Fruit fly (Drosophila melanogaster) whole organism, prepupa: Measurements from ENCODE around the gene alpha-Est9.

Source experiments
- Blimp-1 ChIP-seq: fragments of 200-800 bp; sonication (Bioruptor generic); optimal IDR thresholded peaks from 3 replicates; lab custom pipeline; 2017; ENCODE audit warnings: missing biosample characterization, missing genetic modification characterization, mild to moderate bottlenecking, moderate library complexity, missing genetic modification reagents
- CG10631 ChIP-seq: fragments of 200-800 bp; sonication (Bioruptor generic); optimal IDR thresholded peaks from 2 replicates; lab custom pipeline; 2016; ENCODE audit warnings: missing biosample characterization, missing genetic modification characterization
- CG10669 ChIP-seq: fragments of 200-800 bp; sonication (Bioruptor generic); optimal IDR thresholded peaks from 3 replicates; lab custom pipeline; 2018; ENCODE audit warnings: missing biosample characterization, mild to moderate bottlenecking, missing genetic modification characterization, moderate library complexity
- CG11762 ChIP-seq: fragments of 200-800 bp; sonication (Bioruptor generic); optimal IDR thresholded peaks from 3 replicates; lab custom pipeline; 2016; ENCODE audit warnings: missing biosample characterization, missing genetic modification characterization; ENCODE audit not compliant: insufficient read depth
- CG15336 ChIP-seq: fragments of 200-800 bp; sonication (Bioruptor generic); IDR thresholded peaks from 2 replicates; pipeline ENCODE4 v1.3.6; 2022; ENCODE audit warnings: missing biosample characterization, missing genetic modification characterization
- CG1621 ChIP-seq: fragments of 200-800 bp; sonication (Bioruptor generic); optimal IDR thresholded peaks from 3 replicates; lab custom pipeline; 2018; ENCODE audit warnings: missing biosample characterization, mild to moderate bottlenecking, missing genetic modification characterization
- CG16779 ChIP-seq: fragments of 200-800 bp; sonication (Bioruptor generic); optimal IDR thresholded peaks from 3 replicates; lab custom pipeline; 2017; ENCODE audit warnings: missing biosample characterization, mild to moderate bottlenecking, missing genetic modification characterization
- CG3032 ChIP-seq: fragments of 200-800 bp; optimal IDR thresholded peaks from 2 replicates; lab custom pipeline; 2019; ENCODE audit warnings: missing biosample characterization, mild to moderate bottlenecking, missing genetic modification characterization, moderate library complexity
- CG31627 ChIP-seq: fragments of 200-800 bp; sonication (Bioruptor generic); optimal IDR thresholded peaks from 3 replicates; lab custom pipeline; 2016; ENCODE audit warnings: missing biosample characterization, missing genetic modification characterization
- CG32006 ChIP-seq: fragments of 200-800 bp; sonication (Bioruptor generic); optimal IDR thresholded peaks from 3 replicates; lab custom pipeline; 2017; ENCODE audit warnings: missing biosample characterization, mild to moderate bottlenecking, missing genetic modification characterization
- CG34406 ChIP-seq: fragments of 200-800 bp; sonication (Bioruptor generic); optimal IDR thresholded peaks from 3 replicates; lab custom pipeline; 2016; ENCODE audit warnings: missing biosample characterization, missing genetic modification characterization
- CG3919 ChIP-seq: fragments of 200-800 bp; sonication (Bioruptor generic); optimal IDR thresholded peaks from 3 replicates; lab custom pipeline; 2016; ENCODE audit warnings: missing biosample characterization, missing genetic modification characterization
- CG6792 ChIP-seq: fragments of 200-800 bp; sonication (Bioruptor generic); optimal IDR thresholded peaks from 3 replicates; lab custom pipeline; 2016; ENCODE audit warnings: missing biosample characterization, missing genetic modification characterization
- CG6808 ChIP-seq: fragments of 200-800 bp; sonication (Bioruptor generic); optimal IDR thresholded peaks from 3 replicates; lab custom pipeline; 2017; ENCODE audit warnings: missing biosample characterization, missing genetic modification characterization, mild to moderate bottlenecking, moderate library complexity, missing genetic modification reagents
- CG6854 ChIP-seq: fragments of 200-800 bp; sonication (Bioruptor generic); optimal IDR thresholded peaks from 2 replicates; lab custom pipeline; 2017; ENCODE audit warnings: missing biosample characterization, mild to moderate bottlenecking, missing genetic modification characterization
- CG7368 ChIP-seq: fragments of 200-800 bp; sonication (Bioruptor generic); optimal IDR thresholded peaks from 3 replicates; lab custom pipeline; 2016; ENCODE audit warnings: missing biosample characterization, missing genetic modification characterization
- CG8119 ChIP-seq: fragments of 200-800 bp; sonication (Bioruptor generic); IDR thresholded peaks from 3 replicates; pipeline ENCODE4 v1.3.6; 2022; ENCODE audit warnings: missing biosample characterization, missing genetic modification characterization
- CG8319 ChIP-seq: fragments of 200-800 bp; sonication (Bioruptor generic); optimal IDR thresholded peaks from 3 replicates; lab custom pipeline; 2016; ENCODE audit warnings: missing biosample characterization, missing genetic modification characterization
- CG8632 ChIP-seq: fragments of 200-800 bp; sonication (Bioruptor generic); optimal IDR thresholded peaks from 3 replicates; lab custom pipeline; 2016; ENCODE audit warnings: missing biosample characterization, missing genetic modification characterization
- Eip78C ChIP-seq: fragments of 200-800 bp; sonication (Bioruptor generic); peaks from one replicate; lab custom pipeline; 2016; ENCODE audit warnings: missing biosample characterization, missing genetic modification characterization
- Eip93F ChIP-seq: fragments of 200-800 bp; sonication (Bioruptor generic); optimal IDR thresholded peaks from 2 replicates; lab custom pipeline; 2016; ENCODE audit warnings: missing biosample characterization, mild to moderate bottlenecking, missing genetic modification characterization
- Ets21C ChIP-seq: fragments of 200-800 bp; sonication (Bioruptor generic); optimal IDR thresholded peaks from 3 replicates; lab custom pipeline; 2016; ENCODE audit warnings: missing biosample characterization, missing genetic modification characterization
- Ets96B ChIP-seq: fragments of 200-800 bp; optimal IDR thresholded peaks from 2 replicates; lab custom pipeline; 2019; ENCODE audit warnings: missing biosample characterization, mild to moderate bottlenecking, missing genetic modification characterization, moderate library complexity
- Gug ChIP-seq: fragments of 200-800 bp; sonication (Bioruptor generic); IDR thresholded peaks from 2 replicates; pipeline ENCODE4 v1.3.6; 2022; ENCODE audit warnings: missing biosample characterization, missing genetic modification characterization
- Hr38 ChIP-seq: sonication (Bioruptor generic); optimal IDR thresholded peaks from 2 replicates; lab custom pipeline; 2016; ENCODE audit warnings: missing biosample characterization, missing genetic modification characterization
- Hr39 ChIP-seq: fragments of 200-800 bp; sonication (Bioruptor generic); optimal IDR thresholded peaks from 2 replicates; lab custom pipeline; 2016; ENCODE audit warnings: missing biosample characterization, missing genetic modification characterization
- Hr4 ChIP-seq: fragments of 200-800 bp; sonication (Bioruptor generic); optimal IDR thresholded peaks from 3 replicates; lab custom pipeline; 2016; ENCODE audit warnings: missing biosample characterization, missing genetic modification characterization
- Lpt ChIP-seq: fragments of 200-800 bp; sonication (Bioruptor generic); optimal IDR thresholded peaks from 3 replicates; lab custom pipeline; 2016; ENCODE audit warnings: missing biosample characterization, missing genetic modification characterization
- OdsH ChIP-seq: fragments of 200-800 bp; sonication (Bioruptor generic); optimal IDR thresholded peaks from 3 replicates; lab custom pipeline; 2016; ENCODE audit warnings: missing biosample characterization, missing genetic modification characterization
- Smox ChIP-seq: fragments of 200-800 bp; sonication (Bioruptor generic); optimal IDR thresholded peaks from 3 replicates; lab custom pipeline; 2016; ENCODE audit warnings: missing biosample characterization, missing genetic modification characterization
- Sox102F ChIP-seq: fragments of 200-800 bp; sonication (Bioruptor generic); optimal IDR thresholded peaks from 2 replicates; lab custom pipeline; 2016; ENCODE audit warnings: missing biosample characterization, mild to moderate bottlenecking, missing genetic modification characterization
- Sox14 ChIP-seq: fragments of 200-800 bp; sonication (Bioruptor generic); optimal IDR thresholded peaks from 3 replicates; lab custom pipeline; 2016; ENCODE audit warnings: missing biosample characterization, missing genetic modification characterization
- Sox15 ChIP-seq: fragments of 200-800 bp; sonication (Bioruptor generic); optimal IDR thresholded peaks from 3 replicates; lab custom pipeline; 2016; ENCODE audit warnings: missing biosample characterization, missing genetic modification characterization
- achi ChIP-seq: fragments of 200-800 bp; sonication (Bioruptor generic); optimal IDR thresholded peaks from 3 replicates; lab custom pipeline; 2016; ENCODE audit warnings: missing biosample characterization, missing genetic modification characterization
- cyc ChIP-seq: fragments of 200-800 bp; sonication (Bioruptor generic); optimal IDR thresholded peaks from 3 replicates; lab custom pipeline; 2016; ENCODE audit warnings: missing biosample characterization, missing genetic modification characterization
- dsx ChIP-seq: fragments of 200-800 bp; optimal IDR thresholded peaks from 3 replicates; lab custom pipeline; 2019; ENCODE audit warnings: missing biosample characterization, mild to moderate bottlenecking, missing genetic modification characterization, moderate library complexity; ENCODE audit not compliant: poor library complexity, severe bottlenecking
- eg ChIP-seq: fragments of 200-800 bp; sonication (Bioruptor generic); IDR thresholded peaks from 3 replicates; pipeline ENCODE4 v1.3.6; 2022; ENCODE audit warnings: missing biosample characterization, missing genetic modification characterization
- esn ChIP-seq: fragments of 200-800 bp; sonication (Bioruptor generic); optimal IDR thresholded peaks from 2 replicates; lab custom pipeline; 2016; ENCODE audit warnings: missing biosample characterization, mild to moderate bottlenecking, missing genetic modification characterization, moderate library complexity
- fd59A ChIP-seq: fragments of 200-800 bp; sonication (Bioruptor generic); optimal IDR thresholded peaks from 2 replicates; lab custom pipeline; 2017; ENCODE audit warnings: missing biosample characterization, mild to moderate bottlenecking, missing genetic modification characterization, missing genetic modification reagents
- fd85E ChIP-seq: fragments of 200-800 bp; sonication (Bioruptor generic); optimal IDR thresholded peaks from 3 replicates; lab custom pipeline; 2016; ENCODE audit warnings: missing biosample characterization, missing genetic modification characterization
- fkh ChIP-seq: fragments of 200-800 bp; sonication (Bioruptor generic); optimal IDR thresholded peaks from 3 replicates; lab custom pipeline; 2017; ENCODE audit warnings: missing biosample characterization, mild to moderate bottlenecking, missing genetic modification characterization, moderate library complexity
- lz ChIP-seq: fragments of 200-800 bp; sonication (Bioruptor generic); optimal IDR thresholded peaks from 3 replicates; lab custom pipeline; 2016; ENCODE audit warnings: missing biosample characterization, missing genetic modification characterization
- net ChIP-seq: fragments of 200-800 bp; sonication (Bioruptor generic); optimal IDR thresholded peaks from 3 replicates; lab custom pipeline; 2016; ENCODE audit warnings: missing biosample characterization, missing genetic modification characterization
- salr ChIP-seq, 2 experiments: fragments of 200-800 bp; sonication (Bioruptor generic); optimal IDR thresholded peaks; 3 replicates each; lab custom pipeline; 2016 to 2018; ENCODE audit warnings: missing biosample characterization in 2 of 2, missing genetic modification characterization in 2 of 2, mild to moderate bottlenecking in 1 of 2
- spab ChIP-seq: fragments of 200-800 bp; sonication (Bioruptor generic); optimal IDR thresholded peaks from 2 replicates; lab custom pipeline; 2017; ENCODE audit warnings: missing biosample characterization, mild to moderate bottlenecking, missing genetic modification characterization, missing genetic modification reagents
- ss ChIP-seq, 2 experiments: fragments of 200-800 bp; sonication (Bioruptor generic); optimal IDR thresholded peaks; 2 replicates in 1 of 2; 3 replicates in 1 of 2; lab custom pipeline; 2017 to 2018; ENCODE audit warnings: mild to moderate bottlenecking in 2 of 2, missing biosample characterization in 2 of 2, missing genetic modification characterization in 2 of 2, moderate library complexity in 1 of 2
- svp ChIP-seq: fragments of 200-800 bp; sonication (Bioruptor generic); peaks from one replicate; lab custom pipeline; 2016; ENCODE audit warnings: missing biosample characterization, missing genetic modification characterization
- topi ChIP-seq: fragments of 200-800 bp; sonication (Bioruptor generic); optimal IDR thresholded peaks from 3 replicates; lab custom pipeline; 2016; ENCODE audit warnings: missing biosample characterization, missing genetic modification characterization
- vri ChIP-seq: fragments of 200-800 bp; sonication (Bioruptor generic); optimal IDR thresholded peaks from 3 replicates; lab custom pipeline; 2016; ENCODE audit warnings: missing biosample characterization, mild to moderate bottlenecking, missing genetic modification characterization

alpha-Est9 gene

dm6 chr3R:7491453-7491853, 13.4 kb downstream of the alpha-Est9 start:
- TF ChIP-seq fd85E (GFP tag; lab: Kevin White, UChicago) (peak; percentile 16), CG6854 (GFP tag; lab: Kevin White, UChicago) (peak; percentile 48), fkh (GFP tag; lab: Kevin White, UChicago) (peak; percentile 28), vri (no peak), CG15336 (GFP tag; lab: Robert Waterston, UW) (0 out of 2 replicates have a peak, but pooled peaks have one; percentile 6)

dm6 chr3R:7490884-7491283, 14.0 kb downstream of the alpha-Est9 start:
- TF ChIP-seq CG8319 (GFP tag; lab: Kevin White, UChicago) (peak; percentile 66), fd59A (GFP tag; lab: Kevin White, UChicago) (peak; percentile 27), Sox14 (GFP tag; lab: Kevin White, UChicago) (peak; percentile 71), esn (GFP tag; lab: Kevin White, UChicago) (peak; percentile 88), CG3032 (tag; lab: Kevin White, UChicago) (peak; percentile 69), vri (peak; percentile 26), cyc (GFP tag; lab: Kevin White, UChicago) (peak; percentile 61), svp (peak; percentile 88), dsx (GFP tag; lab: Kevin White, UChicago) (peak; percentile 47), CG31627 (GFP tag; lab: Kevin White, UChicago) (peak; percentile 72), CG1621 (tag; lab: Kevin White, UChicago) (no peak), CG34406 (peak; percentile 81), Ets21C (GFP tag; lab: Kevin White, UChicago) (peak; percentile 55), CG10631 (GFP tag; lab: Kevin White, UChicago) (peak; percentile 79), CG8632 (GFP tag; lab: Kevin White, UChicago) (peak; percentile 78), Sox102F (GFP tag; lab: Kevin White, UChicago) (peak; percentile 45), CG15336 (GFP tag; lab: Robert Waterston, UW) (peak; percentile 83), Eip93F (no peak), net (GFP tag; lab: Kevin White, UChicago) (peak; percentile 81), OdsH (peak; percentile 89), achi (GFP tag; lab: Kevin White, UChicago) (peak; percentile 81), Ets96B (tag; lab: Kevin White, UChicago) (peak; percentile 65), CG7368 (GFP tag; lab: Kevin White, UChicago) (peak; percentile 60), topi (peak; percentile 79), Blimp-1 (GFP tag; lab: Kevin White, UChicago) (peak; percentile 29), CG11762 (GFP tag; lab: Kevin White, UChicago) (peak; percentile 78), CG8119 (GFP tag; lab: Robert Waterston, UW) (peak; percentile 86), CG3919 (peak; percentile 75), spab (GFP tag; lab: Kevin White, UChicago) (peak; percentile 46), ss (GFP tag; optimal IDR thresholded peaks at IDR 0.05; lab: Kevin White, UChicago) (peak in 1 of 2 experiments; percentile 60), Hr38 (GFP tag; lab: Kevin White, UChicago) (no peak), CG16779 (tag; lab: Kevin White, UChicago) (no peak), CG6792 (GFP tag; lab: Kevin White, UChicago) (peak; percentile 69), fd85E (GFP tag; lab: Kevin White, UChicago) (no peak), Lpt (GFP tag; lab: Kevin White, UChicago) (peak; percentile 56), Hr39 (GFP tag; lab: Kevin White, UChicago) (peak; percentile 74), salr (GFP tag; optimal IDR thresholded peaks at IDR 0.05; lab: Kevin White, UChicago) (peak in 1 of 2 experiments; percentile 87), lz (GFP tag; lab: Kevin White, UChicago) (peak; percentile 70), Gug (GFP tag; lab: Robert Waterston, UW) (peak; percentile 71), CG32006 (GFP tag; lab: Kevin White, UChicago) (peak; percentile 95), Hr4 (GFP tag; lab: Kevin White, UChicago) (peak; percentile 90), eg (GFP tag; lab: Robert Waterston, UW) (peak; percentile 76), fkh (GFP tag; lab: Kevin White, UChicago) (no peak), Sox15 (GFP tag; lab: Kevin White, UChicago) (peak; percentile 71), CG6808 (GFP tag; lab: Kevin White, UChicago) (peak; percentile 42), CG6854 (GFP tag; lab: Kevin White, UChicago) (peak; percentile 15), Eip78C (GFP tag; lab: Kevin White, UChicago) (peak; percentile 97), Smox (GFP tag; lab: Kevin White, UChicago) (peak; percentile 78), CG10669 (peak; percentile 45)
